Worm (Caenorhabditis elegans): ENCODE data around the gene F17C11.26.

Gene F17C11.26

DNA sequence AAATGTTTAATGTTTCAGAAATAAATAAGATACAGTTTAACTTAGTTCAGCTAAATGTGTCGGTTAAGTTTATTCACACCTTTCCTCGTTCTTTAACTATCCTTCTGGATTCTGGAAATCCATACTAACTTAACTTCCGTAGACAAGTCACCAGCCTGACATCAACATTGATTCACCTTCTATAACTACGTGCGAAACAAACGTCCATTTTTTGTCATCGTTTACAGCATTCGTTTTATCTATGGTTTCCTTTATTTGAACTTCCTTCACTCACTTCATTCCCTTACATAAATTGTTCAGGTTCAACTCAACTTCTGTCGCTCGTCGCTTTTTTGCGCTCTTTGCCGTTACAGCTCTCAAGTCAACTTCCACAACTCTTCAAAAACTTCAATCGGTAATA, at the start of gene F17C11.26:
Gene F17C11.26, plus strand, starts transcription at position 301 of the 400 bp plus-strand sequence.
- TF ChIP-seq ama-1 (optimal IDR thresholded peaks at IDR 0.05) (no peak), nfya-1 (tag; optimal IDR thresholded peaks at IDR 0.05; ENCODE audit: insufficient read depth) (no peak), lin-15B (tag; optimal IDR thresholded peaks at IDR 0.05) (no peak), mdl-1 (tag; optimal IDR thresholded peaks at IDR 0.05) (no peak), pha-4 (tag; optimal IDR thresholded peaks at IDR 0.05) (no peak), elt-1 (tag; optimal IDR thresholded peaks at IDR 0.05) (no peak), ZK546.5 (tag; optimal IDR thresholded peaks at IDR 0.05) (no peak), ceh-16 (tag; optimal IDR thresholded peaks at IDR 0.05) (no peak), pqm-1 (tag; optimal IDR thresholded peaks at IDR 0.05) (no peak), nhr-11 (tag; optimal IDR thresholded peaks at IDR 0.05) (no peak), eor-1 (tag; optimal IDR thresholded peaks at IDR 0.05) (no peak), unc-62 (GFP tag; optimal IDR thresholded peaks at IDR 0.05) (no peak), nhr-77 (tag; optimal IDR thresholded peaks at IDR 0.05) (no peak), nhr-67 (tag; optimal IDR thresholded peaks at IDR 0.05) (no peak)

DNA sequence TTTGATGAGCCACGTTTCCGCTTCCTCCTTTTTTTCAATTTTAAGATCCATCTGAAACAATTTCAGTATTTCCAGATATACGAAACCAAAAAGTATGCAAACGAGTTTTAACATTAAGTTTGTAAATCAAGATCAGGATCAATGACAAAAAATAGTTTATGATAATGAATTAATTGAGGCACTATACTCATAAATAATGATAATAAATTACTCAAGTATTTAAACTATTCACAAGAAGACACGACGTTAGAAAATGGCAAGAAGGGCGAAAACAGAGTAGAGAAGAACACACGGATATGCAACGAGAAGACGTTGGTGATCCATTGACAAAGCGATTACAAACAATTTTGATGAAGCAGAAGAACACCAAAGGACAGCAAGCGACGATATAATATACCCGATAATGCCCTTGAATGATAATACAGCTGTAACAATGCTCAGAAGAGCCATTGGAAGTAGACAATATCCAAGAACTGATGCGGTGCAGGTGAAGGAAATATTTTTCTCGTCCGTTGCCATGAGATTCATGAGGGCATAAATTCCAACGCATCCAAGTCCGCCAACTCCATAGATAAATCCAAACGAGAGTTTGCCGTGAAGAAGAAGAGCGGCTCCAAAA, 47.6 kb upstream of the F17C11.26 start, which contains the start of gene F32D8.4:
Gene F32D8.4, minus strand, starts transcription at position 51 of the 619 bp plus-strand sequence.
- TF ChIP-seq ceh-82 (tag; optimal IDR thresholded peaks at IDR 0.05) (no peak), ztf-11 (tag; optimal IDR thresholded peaks at IDR 0.05) (no peak), nhr-25 (tag; optimal IDR thresholded peaks at IDR 0.05) (no peak), elt-3 (tag; optimal IDR thresholded peaks at IDR 0.05) (no peak), R02D3.7 (tag; optimal IDR thresholded peaks at IDR 0.05) (no peak), ceh-28 (tag; optimal IDR thresholded peaks at IDR 0.05) (no peak), fkh-2 (tag; optimal IDR thresholded peaks at IDR 0.05) (no peak), daf-12 (tag; optimal IDR thresholded peaks at IDR 0.05) (no peak), tbx-2 (tag; optimal IDR thresholded peaks at IDR 0.05) (no peak), eor-1 (tag; optimal IDR thresholded peaks at IDR 0.05) (no peak), ama-1 (optimal IDR thresholded peaks at IDR 0.05) (no peak)

DNA sequence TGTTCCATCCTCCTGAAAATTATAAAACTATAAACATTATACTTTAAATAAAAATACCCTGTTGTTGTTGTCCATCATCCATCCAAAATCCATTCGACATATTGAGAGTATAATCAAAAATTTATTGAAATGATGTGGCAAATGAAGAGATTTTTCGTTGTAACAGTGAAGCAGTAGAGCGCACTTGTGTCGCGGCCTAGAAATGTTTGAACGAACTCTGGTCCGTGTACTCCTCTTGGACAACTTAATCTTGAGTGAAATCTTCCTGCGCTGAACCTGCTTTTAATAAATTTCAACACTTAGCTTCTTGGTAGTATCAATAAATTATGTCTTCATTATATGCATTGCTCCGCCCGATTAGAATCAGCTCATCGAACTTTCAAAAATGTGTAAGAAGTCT, 46.6 kb upstream of the F17C11.26 start, which contains the start of the genes F32D8.14 and F32D8.5:
Gene F32D8.14, minus strand, starts transcription at position 188 of the 400 bp plus-strand sequence.
Gene F32D8.5, plus strand, starts transcription at position 200 of the 400 bp plus-strand sequence.
- TF ChIP-seq zag-1 (tag; optimal IDR thresholded peaks at IDR 0.05) (no peak), ztf-4 (tag; optimal IDR thresholded peaks at IDR 0.05) (peak; percentile 53), nhr-237 (tag; optimal IDR thresholded peaks at IDR 0.05) (no peak), pha-4 (tag; optimal IDR thresholded peaks at IDR 0.05) (peak; percentile 81), egl-5 (tag; optimal IDR thresholded peaks at IDR 0.05) (peak; percentile 79), nhr-11 (tag; optimal IDR thresholded peaks at IDR 0.05) (no peak), ceh-82 (tag; optimal IDR thresholded peaks at IDR 0.05) (peak; percentile 5), lsy-12 (tag; optimal IDR thresholded peaks at IDR 0.05) (peak; percentile 50), tbx-2 (tag; optimal IDR thresholded peaks at IDR 0.05) (no peak), pqm-1 (tag; optimal IDR thresholded peaks at IDR 0.05) (peak; percentile 40), elt-2 (tag; optimal IDR thresholded peaks at IDR 0.05) (peak; percentile 42), nhr-76 (tag; optimal IDR thresholded peaks at IDR 0.05) (no peak), ceh-9 (tag; optimal IDR thresholded peaks at IDR 0.05) (no peak), elt-3 (tag; optimal IDR thresholded peaks at IDR 0.05) (no peak), ZK546.5 (tag; optimal IDR thresholded peaks at IDR 0.05) (peak; percentile 42), snpc-4 (tag; optimal IDR thresholded peaks at IDR 0.05) (peak; percentile 88), nhr-28 (tag; optimal IDR thresholded peaks at IDR 0.05) (no peak), nhr-77 (tag; optimal IDR thresholded peaks at IDR 0.05) (no peak), nhr-23 (tag; optimal IDR thresholded peaks at IDR 0.05) (peak; percentile 91), lin-39 (tag; optimal IDR thresholded peaks at IDR 0.05) (peak; percentile 90), lin-15B (tag; optimal IDR thresholded peaks at IDR 0.05) (peak; percentile 92), elt-1 (tag; optimal IDR thresholded peaks at IDR 0.05) (peak; percentile 65), mdl-1 (tag; optimal IDR thresholded peaks at IDR 0.05) (no peak), aly-2 (tag; optimal IDR thresholded peaks at IDR 0.05) (no peak), R02D3.7 (tag; optimal IDR thresholded peaks at IDR 0.05) (peak; percentile 41), nhr-67 (tag; optimal IDR thresholded peaks at IDR 0.05) (no peak), daf-12 (tag; optimal IDR thresholded peaks at IDR 0.05) (no peak), nhr-43 (tag; optimal IDR thresholded peaks at IDR 0.05; ENCODE audit: poor library complexity, severe bottlenecking) (peak; percentile 93), jun-1 (tag; optimal IDR thresholded peaks at IDR 0.05) (no peak), eor-1 (tag; optimal IDR thresholded peaks at IDR 0.05) (no peak), unc-62 (GFP tag; optimal IDR thresholded peaks at IDR 0.05) (no peak), ama-1 (optimal IDR thresholded peaks at IDR 0.05) (peak; percentile 19), ceh-28 (tag; optimal IDR thresholded peaks at IDR 0.05) (peak; percentile 51), nfya-1 (tag; optimal IDR thresholded peaks at IDR 0.05; ENCODE audit: insufficient read depth) (peak; percentile 81), skn-1 (tag; optimal IDR thresholded peaks at IDR 0.05) (peak; percentile 50), nhr-25 (tag; optimal IDR thresholded peaks at IDR 0.05) (peak; percentile 88), hmg-11 (tag; optimal IDR thresholded peaks at IDR 0.05) (peak; percentile 53)

Data from whole organism, L3 larva.